Worm (Caenorhabditis elegans): ENCODE measurements around the gene M05D6.9.

DNA sequence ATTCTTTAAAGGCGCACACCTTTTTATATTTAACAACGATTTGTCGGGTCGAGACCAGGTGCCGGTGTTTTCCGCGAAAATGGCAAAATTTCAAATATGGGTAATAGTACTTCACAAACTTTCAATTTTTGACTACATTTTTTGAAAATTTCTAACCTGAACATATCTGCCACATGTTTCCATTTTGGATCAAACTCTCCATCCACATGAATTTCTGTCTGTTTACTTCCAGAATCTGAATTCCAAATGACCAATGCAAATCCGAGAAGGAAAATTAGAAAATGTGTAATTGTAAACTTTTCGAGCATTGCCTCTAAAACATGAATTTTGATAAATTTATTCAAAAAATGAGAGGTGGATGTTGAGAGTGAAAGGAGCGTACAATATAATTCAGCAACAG, 13.9 kb upstream of the M05D6.9 start, which contains the start of gene lact-4:
- TF ChIP-seq him-1 (tag; optimal IDR thresholded peaks at IDR 0.05) (no peak), dao-5 (tag; optimal IDR thresholded peaks at IDR 0.05) (no peak), W03F9.2 (tag; optimal IDR thresholded peaks at IDR 0.05) (no peak)
